Fruit fly (Drosophila melanogaster) whole organism, prepupa: ENCODE measurements around the gene CG14070.

Experiments used
- Blimp-1 ChIP-seq: fragments of 200-800 bp; sonication (Bioruptor generic); optimal IDR thresholded peaks from 3 replicates; lab custom pipeline; 2017; ENCODE audit warnings: missing biosample characterization, missing genetic modification characterization, mild to moderate bottlenecking, moderate library complexity, missing genetic modification reagents
- CG10669 ChIP-seq: fragments of 200-800 bp; sonication (Bioruptor generic); optimal IDR thresholded peaks from 3 replicates; lab custom pipeline; 2018; ENCODE audit warnings: missing biosample characterization, mild to moderate bottlenecking, missing genetic modification characterization, moderate library complexity
- CG11762 ChIP-seq: fragments of 200-800 bp; sonication (Bioruptor generic); optimal IDR thresholded peaks from 3 replicates; lab custom pipeline; 2016; ENCODE audit warnings: missing biosample characterization, missing genetic modification characterization; ENCODE audit not compliant: insufficient read depth
- CG16779 ChIP-seq: fragments of 200-800 bp; sonication (Bioruptor generic); optimal IDR thresholded peaks from 3 replicates; lab custom pipeline; 2017; ENCODE audit warnings: missing biosample characterization, mild to moderate bottlenecking, missing genetic modification characterization
- CG3032 ChIP-seq: fragments of 200-800 bp; optimal IDR thresholded peaks from 2 replicates; lab custom pipeline; 2019; ENCODE audit warnings: missing biosample characterization, mild to moderate bottlenecking, missing genetic modification characterization, moderate library complexity
- CG32006 ChIP-seq: fragments of 200-800 bp; sonication (Bioruptor generic); optimal IDR thresholded peaks from 3 replicates; lab custom pipeline; 2017; ENCODE audit warnings: missing biosample characterization, mild to moderate bottlenecking, missing genetic modification characterization
- CG34406 ChIP-seq: fragments of 200-800 bp; sonication (Bioruptor generic); optimal IDR thresholded peaks from 3 replicates; lab custom pipeline; 2016; ENCODE audit warnings: missing biosample characterization, missing genetic modification characterization
- CG4318 ChIP-seq: fragments of 200-800 bp; sonication (Bioruptor generic); optimal IDR thresholded peaks from 3 replicates; lab custom pipeline; 2017; ENCODE audit warnings: missing biosample characterization, mild to moderate bottlenecking, missing genetic modification characterization
- CG6792 ChIP-seq: fragments of 200-800 bp; sonication (Bioruptor generic); optimal IDR thresholded peaks from 3 replicates; lab custom pipeline; 2016; ENCODE audit warnings: missing biosample characterization, missing genetic modification characterization
- CG6808 ChIP-seq: fragments of 200-800 bp; sonication (Bioruptor generic); optimal IDR thresholded peaks from 3 replicates; lab custom pipeline; 2017; ENCODE audit warnings: missing biosample characterization, missing genetic modification characterization, mild to moderate bottlenecking, moderate library complexity, missing genetic modification reagents
- CG8632 ChIP-seq: fragments of 200-800 bp; sonication (Bioruptor generic); optimal IDR thresholded peaks from 3 replicates; lab custom pipeline; 2016; ENCODE audit warnings: missing biosample characterization, missing genetic modification characterization
- CG9139 ChIP-seq: fragments of 200-800 bp; sonication (Bioruptor generic); optimal IDR thresholded peaks from 3 replicates; lab custom pipeline; 2017; ENCODE audit warnings: missing biosample characterization, mild to moderate bottlenecking, missing genetic modification characterization
- Eip75B ChIP-seq: fragments of 200-800 bp; sonication (Bioruptor generic); optimal IDR thresholded peaks from 3 replicates; lab custom pipeline; 2016; ENCODE audit warnings: missing biosample characterization, missing genetic modification characterization
- Eip78C ChIP-seq: fragments of 200-800 bp; sonication (Bioruptor generic); peaks from one replicate; lab custom pipeline; 2016; ENCODE audit warnings: missing biosample characterization, missing genetic modification characterization
- Ets21C ChIP-seq: fragments of 200-800 bp; sonication (Bioruptor generic); optimal IDR thresholded peaks from 3 replicates; lab custom pipeline; 2016; ENCODE audit warnings: missing biosample characterization, missing genetic modification characterization
- Hr38 ChIP-seq: sonication (Bioruptor generic); optimal IDR thresholded peaks from 2 replicates; lab custom pipeline; 2016; ENCODE audit warnings: missing biosample characterization, missing genetic modification characterization
- Hr4 ChIP-seq: fragments of 200-800 bp; sonication (Bioruptor generic); optimal IDR thresholded peaks from 3 replicates; lab custom pipeline; 2016; ENCODE audit warnings: missing biosample characterization, missing genetic modification characterization
- Lpt ChIP-seq: fragments of 200-800 bp; sonication (Bioruptor generic); optimal IDR thresholded peaks from 3 replicates; lab custom pipeline; 2016; ENCODE audit warnings: missing biosample characterization, missing genetic modification characterization
- OdsH ChIP-seq: fragments of 200-800 bp; sonication (Bioruptor generic); optimal IDR thresholded peaks from 3 replicates; lab custom pipeline; 2016; ENCODE audit warnings: missing biosample characterization, missing genetic modification characterization
- Smox ChIP-seq: fragments of 200-800 bp; sonication (Bioruptor generic); optimal IDR thresholded peaks from 3 replicates; lab custom pipeline; 2016; ENCODE audit warnings: missing biosample characterization, missing genetic modification characterization
- acj6 ChIP-seq: fragments of 200-800 bp; sonication (Bioruptor generic); optimal IDR thresholded peaks from 3 replicates; lab custom pipeline; 2016; ENCODE audit warnings: missing biosample characterization, missing genetic modification characterization
- dac ChIP-seq: fragments of 200-800 bp; sonication (Bioruptor generic); optimal IDR thresholded peaks from 2 replicates; lab custom pipeline; 2017; ENCODE audit warnings: missing biosample characterization, mild to moderate bottlenecking, missing genetic modification characterization
- dsx ChIP-seq: fragments of 200-800 bp; optimal IDR thresholded peaks from 3 replicates; lab custom pipeline; 2019; ENCODE audit warnings: missing biosample characterization, mild to moderate bottlenecking, missing genetic modification characterization, moderate library complexity; ENCODE audit not compliant: poor library complexity, severe bottlenecking
- eg ChIP-seq: fragments of 200-800 bp; sonication (Bioruptor generic); IDR thresholded peaks from 3 replicates; pipeline ENCODE4 v1.3.6; 2022; ENCODE audit warnings: missing biosample characterization, missing genetic modification characterization
- esn ChIP-seq: fragments of 200-800 bp; sonication (Bioruptor generic); optimal IDR thresholded peaks from 2 replicates; lab custom pipeline; 2016; ENCODE audit warnings: missing biosample characterization, mild to moderate bottlenecking, missing genetic modification characterization, moderate library complexity
- fd59A ChIP-seq: fragments of 200-800 bp; sonication (Bioruptor generic); optimal IDR thresholded peaks from 2 replicates; lab custom pipeline; 2017; ENCODE audit warnings: missing biosample characterization, mild to moderate bottlenecking, missing genetic modification characterization, missing genetic modification reagents
- fkh ChIP-seq: fragments of 200-800 bp; sonication (Bioruptor generic); optimal IDR thresholded peaks from 3 replicates; lab custom pipeline; 2017; ENCODE audit warnings: missing biosample characterization, mild to moderate bottlenecking, missing genetic modification characterization, moderate library complexity
- pdm3 ChIP-seq: fragments of 200-800 bp; sonication (Bioruptor generic); optimal IDR thresholded peaks from 3 replicates; lab custom pipeline; 2016; ENCODE audit warnings: missing biosample characterization, missing genetic modification characterization
- salr ChIP-seq, 2 experiments: fragments of 200-800 bp; sonication (Bioruptor generic); optimal IDR thresholded peaks; 3 replicates each; lab custom pipeline; 2016 to 2018; ENCODE audit warnings: missing biosample characterization in 2 of 2, missing genetic modification characterization in 2 of 2, mild to moderate bottlenecking in 1 of 2
- svp ChIP-seq: fragments of 200-800 bp; sonication (Bioruptor generic); peaks from one replicate; lab custom pipeline; 2016; ENCODE audit warnings: missing biosample characterization, missing genetic modification characterization
- topi ChIP-seq: fragments of 200-800 bp; sonication (Bioruptor generic); optimal IDR thresholded peaks from 3 replicates; lab custom pipeline; 2016; ENCODE audit warnings: missing biosample characterization, missing genetic modification characterization

CG14070 gene

dm6 chr2L:10856328-10856942 lies 45.1 kb downstream of the CG14070 start, which contains the start of gene Dnz1 (continued):
- peak; percentile 28; the same call in 1 of the 3 replicates for TF ChIP-seq eg (GFP tag; lab: Robert Waterston, UW)
- TF ChIP-seq CG11762 (GFP tag; lab: Kevin White, UChicago), result no peak
- TF ChIP-seq Hr38 (GFP tag; lab: Kevin White, UChicago), result no peak
- TF ChIP-seq salr (GFP tag; optimal IDR thresholded peaks at IDR 0.05; lab: Kevin White, UChicago), result peak in 1 of 2 experiments; percentile 17
- TF ChIP-seq fd59A (GFP tag; lab: Kevin White, UChicago), result no peak
- TF ChIP-seq Ets21C (GFP tag; lab: Kevin White, UChicago), result peak; percentile 33
- peak; percentile 64 for TF ChIP-seq svp (GFP tag; lab: Kevin White, UChicago)
- peak; percentile 53 for TF ChIP-seq CG32006 (GFP tag; lab: Kevin White, UChicago)
- no peak for TF ChIP-seq dac (GFP tag; lab: Kevin White, UChicago)
- TF ChIP-seq Eip75B (GFP tag; lab: Kevin White, UChicago), result peak; percentile 33
- TF ChIP-seq CG3032 (tag; lab: Kevin White, UChicago), result peak; percentile 61
- peak; percentile 48 for TF ChIP-seq esn
- TF ChIP-seq CG9139, result no peak
- TF ChIP-seq CG8632 (GFP tag; lab: Kevin White, UChicago), result peak; percentile 15
- TF ChIP-seq Blimp-1 (GFP tag; lab: Kevin White, UChicago), result no peak
- TF ChIP-seq CG6792 (GFP tag; lab: Kevin White, UChicago), result peak; percentile 32
- peak; percentile 42 for TF ChIP-seq CG34406 (GFP tag; lab: Kevin White, UChicago)
- peak; percentile 69 for TF ChIP-seq Hr4
- peak; percentile 49 for TF ChIP-seq OdsH (GFP tag; lab: Kevin White, UChicago)
- TF ChIP-seq CG16779 (tag; lab: Kevin White, UChicago), result no peak
- no peak for TF ChIP-seq topi
- TF ChIP-seq CG10669, result peak; percentile 2
- TF ChIP-seq fkh (GFP tag; lab: Kevin White, UChicago), result peak; percentile 57
- TF ChIP-seq Eip78C (GFP tag; lab: Kevin White, UChicago), result peak; percentile 65
- peak; percentile 48 for TF ChIP-seq acj6 (GFP tag; lab: Kevin White, UChicago)
- TF ChIP-seq pdm3 (GFP tag; lab: Kevin White, UChicago), result peak; percentile 70
- TF ChIP-seq CG6808 (GFP tag; lab: Kevin White, UChicago), result no peak
- peak; percentile 1 for TF ChIP-seq dsx (GFP tag; lab: Kevin White, UChicago)
- no peak for TF ChIP-seq CG4318 (GFP tag; lab: Kevin White, UChicago)
- TF ChIP-seq Smox (GFP tag; lab: Kevin White, UChicago), result peak; percentile 54

DNA sequence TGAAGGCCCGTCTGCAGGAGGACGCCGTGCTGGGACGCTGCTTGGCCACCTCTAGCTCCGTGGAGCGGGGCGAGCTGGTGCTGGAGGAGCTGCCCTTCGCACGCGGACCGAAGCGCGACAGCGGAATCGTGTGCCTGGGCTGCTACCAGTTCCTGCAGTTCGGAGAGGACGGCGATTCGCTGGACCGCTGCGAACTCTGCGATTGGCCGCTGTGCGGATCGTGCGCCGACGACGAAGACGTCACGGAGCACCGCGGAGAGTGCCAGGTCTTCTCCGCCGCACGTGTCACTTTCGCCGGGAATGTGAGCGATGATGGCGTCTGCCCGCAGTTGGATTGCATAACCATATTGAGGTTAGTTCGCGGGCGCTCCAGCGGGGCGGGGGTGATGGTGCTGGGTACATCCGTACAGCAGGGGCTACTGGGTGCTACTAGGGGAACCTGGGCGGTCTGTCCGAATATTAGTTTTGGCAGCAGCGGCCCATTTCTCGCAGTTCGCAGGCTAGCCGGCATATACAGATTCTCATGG lies 50.2 kb downstream of the CG14070 start:
- TF ChIP-seq Eip78C (GFP tag; lab: Kevin White, UChicago) (peak; percentile 11), Lpt (GFP tag; lab: Kevin White, UChicago) (no peak)
